Worm (Caenorhabditis elegans) whole organism, early embryonic: ENCODE results near the gene spe-51.
A peak's percentile ranks its signal among the peaks of the same experiment; 100 is the strongest.

Source experiments
- B0310.2 ChIP-seq: sonication (generic microtip); optimal IDR thresholded peaks from 2 replicates; lab custom pipeline; 2016; ENCODE audit warnings: mild to moderate bottlenecking, missing genetic modification characterization, missing compliant biosample characterization
- ama-1 ChIP-seq: fragments of 150-350 bp; optimal IDR thresholded peaks from 2 replicates; lab custom pipeline; 2014
- ceh-36 ChIP-seq: sonication (generic microtip); optimal IDR thresholded peaks from 2 replicates; lab custom pipeline; 2016; ENCODE audit warnings: missing genetic modification characterization, inconsistent platforms, missing compliant biosample characterization
- hmg-4 ChIP-seq: fragments of 200-800 bp; sonication (Bioruptor generic); optimal IDR thresholded peaks from 2 replicates; lab custom pipeline; 2018; ENCODE audit warnings: mild to moderate bottlenecking, missing genetic modification characterization, missing compliant biosample characterization
- sea-1 ChIP-seq: fragments of 200-800 bp; sonication (Bioruptor generic); conservative IDR thresholded peaks from 2 replicates; pipeline ENCODE4 v1.3.6; 2022; ENCODE audit warnings: missing genetic modification characterization, missing compliant biosample characterization

DNA sequence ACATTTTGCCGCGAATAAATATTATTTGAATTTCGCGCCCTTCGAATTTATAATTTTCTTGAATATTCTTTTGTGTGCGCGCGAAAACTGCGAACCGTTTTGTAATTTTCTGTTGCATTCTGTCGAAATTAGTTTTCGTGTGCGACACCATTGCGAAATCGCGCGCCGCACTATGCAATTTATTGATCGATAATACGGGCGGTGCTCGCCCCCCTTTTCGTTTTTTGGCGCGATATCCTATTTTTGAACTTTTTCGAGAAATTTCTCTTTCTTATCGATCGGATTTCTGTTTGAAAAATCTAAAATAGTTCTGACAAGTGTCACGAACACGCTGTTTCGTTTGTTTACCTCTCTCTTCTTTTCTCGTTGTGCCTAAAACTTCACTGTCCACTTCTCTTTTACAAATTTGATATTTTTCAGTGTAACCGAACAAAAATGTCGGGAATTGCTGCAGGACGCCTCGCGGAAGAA is 41.9 kb upstream of the spe-51 start, which contains the start of gene ubc-9:
- no peak for TF ChIP-seq ama-1 (lab: Kevin White, UChicago)
- no peak for TF ChIP-seq B0310.2 (tag; lab: Kevin White, UChicago)
- TF ChIP-seq sea-1 (GFP tag; lab: Robert Waterston, UW), result 0 out of 2 replicates have a peak, but pooled peaks have one; percentile 58
- TF ChIP-seq ceh-36, result peak; percentile 6
- TF ChIP-seq hmg-4 (GFP tag; lab: Kevin White, UChicago), result no peak
